Worm (Caenorhabditis elegans): ENCODE results near the gene Y113G7B.12.

The Y113G7B.12 gene

ce11 chrV:20201316-20201715 is 11.2 kb downstream of the Y113G7B.12 start, which contains the start of gene fbxa-114:
Gene fbxa-114 (plus strand): TSS chrV:20201616.
- TF ChIP-seq ceh-16 (tag; optimal IDR thresholded peaks at IDR 0.05) (no peak), F13H6.1 (tag; optimal IDR thresholded peaks at IDR 0.05) (no peak), lin-11 (tag; optimal IDR thresholded peaks at IDR 0.05) (no peak), skn-1 (tag; optimal IDR thresholded peaks at IDR 0.05) (no peak), blmp-1 (tag; optimal IDR thresholded peaks at IDR 0.05; ENCODE audit: insufficient read depth) (no peak), sma-9 (GFP tag; optimal IDR thresholded peaks at IDR 0.05) (no peak), sma-9 (tag; optimal IDR thresholded peaks at IDR 0.05) (no peak), nhr-77 (tag; optimal IDR thresholded peaks at IDR 0.05) (no peak), alr-1 (tag; optimal IDR thresholded peaks at IDR 0.05) (no peak), nhr-129 (tag; optimal IDR thresholded peaks at IDR 0.05) (no peak), nhr-10 (tag; optimal IDR thresholded peaks at IDR 0.05) (no peak), zag-1 (tag; optimal IDR thresholded peaks at IDR 0.05) (no peak), ama-1 (optimal IDR thresholded peaks at IDR 0.05) (no peak), lin-39 (tag; optimal IDR thresholded peaks at IDR 0.05) (no peak), ZK546.5 (tag; optimal IDR thresholded peaks at IDR 0.05) (no peak), nhr-12 (tag; optimal IDR thresholded peaks at IDR 0.05) (no peak), fos-1 (tag; optimal IDR thresholded peaks at IDR 0.05) (no peak)

ce11 chrV:20199658-20200057 is 12.8 kb downstream of the Y113G7B.12 start:
- TF ChIP-seq nhr-23 (tag; optimal IDR thresholded peaks at IDR 0.05) (no peak), sma-9 (GFP tag; optimal IDR thresholded peaks at IDR 0.05) (no peak), sma-9 (tag; optimal IDR thresholded peaks at IDR 0.05) (no peak), nhr-237 (tag; optimal IDR thresholded peaks at IDR 0.05) (no peak), lin-13 (GFP tag; optimal IDR thresholded peaks at IDR 0.05) (no peak), ceh-16 (tag; optimal IDR thresholded peaks at IDR 0.05) (no peak), ztf-1 (GFP tag; conservative IDR thresholded peaks at IDR 0.05) (no peak), aly-2 (tag; optimal IDR thresholded peaks at IDR 0.05) (no peak), ceh-82 (tag; optimal IDR thresholded peaks at IDR 0.05) (no peak)

ce11 chrV:20198954-20199353 is 13.5 kb downstream of the Y113G7B.12 start, which contains the start of gene fog-2:
Gene fog-2 (plus strand): TSS chrV:20199254.
- TF ChIP-seq sem-4 (tag; optimal IDR thresholded peaks at IDR 0.05) (no peak), lin-39 (tag; optimal IDR thresholded peaks at IDR 0.05) (no peak), ztf-4 (tag; optimal IDR thresholded peaks at IDR 0.05) (no peak), nhr-77 (tag; optimal IDR thresholded peaks at IDR 0.05) (no peak), crh-2 (tag; optimal IDR thresholded peaks at IDR 0.05) (no peak), lin-11 (tag; optimal IDR thresholded peaks at IDR 0.05) (no peak), C34F6.9 (tag; optimal IDR thresholded peaks at IDR 0.05) (no peak), elt-1 (tag; optimal IDR thresholded peaks at IDR 0.05) (no peak), elt-3 (tag; optimal IDR thresholded peaks at IDR 0.05) (no peak)

- TF ChIP-seq nhr-6 (tag; optimal IDR thresholded peaks at IDR 0.05) (no peak), ZK546.5 (tag; optimal IDR thresholded peaks at IDR 0.05) (no peak), blmp-1 (tag; optimal IDR thresholded peaks at IDR 0.05; ENCODE audit: insufficient read depth) (no peak), mab-5 (tag; optimal IDR thresholded peaks at IDR 0.05) (no peak), ztf-4 (tag; optimal IDR thresholded peaks at IDR 0.05) (no peak), ceh-82 (tag; optimal IDR thresholded peaks at IDR 0.05) (no peak)
Measured at ce11 chrV:20196671-20197070, 15.8 kb downstream of the Y113G7B.12 start, which contains the start of gene ftr-1. Gene ftr-1 (plus strand): TSS chrV:20196971.

ce11 chrV:20195451-20196036 is 16.9 kb downstream of the Y113G7B.12 start, which contains the start of the genes srh-217 and Y113G7B.28:
Gene srh-217 (minus strand): TSS chrV:20195551.
Gene Y113G7B.28 (plus strand): TSS chrV:20195986.
- TF ChIP-seq R02D3.7 (tag; optimal IDR thresholded peaks at IDR 0.05) (no peak), mdl-1 (tag; optimal IDR thresholded peaks at IDR 0.05) (no peak), sma-3 (GFP tag; optimal IDR thresholded peaks at IDR 0.05) (no peak), ceh-82 (tag; optimal IDR thresholded peaks at IDR 0.05) (no peak), lin-13 (GFP tag; optimal IDR thresholded peaks at IDR 0.05) (no peak), C34F6.9 (tag; optimal IDR thresholded peaks at IDR 0.05) (no peak), sem-4 (tag; optimal IDR thresholded peaks at IDR 0.05) (no peak), ZK546.5 (tag; optimal IDR thresholded peaks at IDR 0.05) (no peak), ama-1 (optimal IDR thresholded peaks at IDR 0.05) (no peak), snpc-4 (tag; optimal IDR thresholded peaks at IDR 0.05) (no peak), aly-2 (tag; optimal IDR thresholded peaks at IDR 0.05) (no peak), unc-62 (GFP tag; optimal IDR thresholded peaks at IDR 0.05) (no peak)

Measured in whole organism, L2 larva.